Worm (Caenorhabditis elegans) whole organism, mixed stage, embryonic: ENCODE data around the gene mnk-1.

Source experiments
- M03D4.4 ChIP-seq: sonication (generic microtip); optimal IDR thresholded peaks from 2 replicates; lab custom pipeline; 2017; ENCODE audit warnings: mild to moderate bottlenecking, missing genetic modification characterization, missing compliant biosample characterization
- bed-3 ChIP-seq: fragments of 200-800 bp; sonication (Bioruptor generic); optimal IDR thresholded peaks from 3 replicates; lab custom pipeline; 2018; ENCODE audit warnings: mild to moderate bottlenecking, missing genetic modification characterization, moderate library complexity, missing compliant biosample characterization
- blmp-1 ChIP-seq: fragments of 150-350 bp; optimal IDR thresholded peaks from 2 replicates; lab custom pipeline; 2014; ENCODE audit warnings: missing biosample characterization, missing genetic modification characterization
- ceh-39 ChIP-seq: fragments of 150-350 bp; optimal IDR thresholded peaks from 2 replicates; lab custom pipeline; 2014; ENCODE audit warnings: missing biosample characterization, missing genetic modification characterization
- ceh-43 ChIP-seq: fragments of 200-800 bp; sonication (Bioruptor generic); optimal IDR thresholded peaks from 2 replicates; lab custom pipeline; 2018; ENCODE audit warnings: mild to moderate bottlenecking, missing genetic modification characterization, moderate library complexity, missing compliant biosample characterization
- ceh-83 ChIP-seq: fragments of 200-800 bp; sonication (Bioruptor generic); optimal IDR thresholded peaks from 2 replicates; lab custom pipeline; 2018; ENCODE audit warnings: mild to moderate bottlenecking, missing genetic modification characterization, missing compliant biosample characterization
- ces-1 ChIP-seq: fragments of 150-350 bp; optimal IDR thresholded peaks from 2 replicates; lab custom pipeline; 2014; ENCODE audit warnings: missing biosample characterization, missing genetic modification reagents, missing genetic modification characterization
- cnd-1 ChIP-seq: fragments of 200-800 bp; sonication (Bioruptor generic); optimal IDR thresholded peaks from 2 replicates; lab custom pipeline; 2018; ENCODE audit warnings: mild to moderate bottlenecking, missing genetic modification characterization, missing compliant biosample characterization
- drap-1 ChIP-seq: fragments of 200-800 bp; sonication (Bioruptor generic); optimal IDR thresholded peaks from 3 replicates; lab custom pipeline; 2018; ENCODE audit warnings: mild to moderate bottlenecking, missing genetic modification characterization, missing compliant biosample characterization
- elt-1 ChIP-seq: sonication (generic microtip); optimal IDR thresholded peaks from 2 replicates; lab custom pipeline; 2017; ENCODE audit warnings: missing genetic modification characterization, mild to moderate bottlenecking, missing compliant biosample characterization, antibody characterized with exemption, moderate library complexity, borderline replicate concordance; ENCODE audit not compliant: insufficient read depth
- elt-3 ChIP-seq: fragments of 150-350 bp; optimal IDR thresholded peaks from 2 replicates; lab custom pipeline; 2014; ENCODE audit warnings: missing biosample characterization, missing genetic modification characterization
- flh-1 ChIP-seq: fragments of 200-800 bp; sonication (Bioruptor generic); optimal IDR thresholded peaks from 2 replicates; lab custom pipeline; 2018; ENCODE audit warnings: mild to moderate bottlenecking, missing genetic modification characterization, moderate library complexity, missing compliant biosample characterization
- ham-2 ChIP-seq: fragments of 200-800 bp; sonication (Bioruptor generic); optimal IDR thresholded peaks from 2 replicates; lab custom pipeline; 2018; ENCODE audit warnings: mild to moderate bottlenecking, missing genetic modification characterization, missing compliant biosample characterization
- hlh-1 ChIP-seq: fragments of 150-350 bp; optimal IDR thresholded peaks from 2 replicates; lab custom pipeline; 2014; ENCODE audit warnings: missing biosample characterization, missing genetic modification reagents, missing genetic modification characterization
- lin-13 ChIP-seq: fragments of 150-350 bp; optimal IDR thresholded peaks from 2 replicates; lab custom pipeline; 2014; ENCODE audit warnings: missing biosample characterization, missing genetic modification characterization
- lin-32 ChIP-seq: fragments of 200-800 bp; sonication (Bioruptor generic); optimal IDR thresholded peaks from 2 replicates; lab custom pipeline; 2018; ENCODE audit warnings: mild to moderate bottlenecking, missing genetic modification characterization, missing compliant biosample characterization
- lsy-2 ChIP-seq: fragments of 150-350 bp; optimal IDR thresholded peaks from 2 replicates; lab custom pipeline; 2014; ENCODE audit warnings: missing biosample characterization, missing genetic modification characterization
- mab-5 ChIP-seq: fragments of 150-350 bp; optimal IDR thresholded peaks from 2 replicates; lab custom pipeline; 2014; ENCODE audit warnings: missing biosample characterization, missing genetic modification characterization
- mep-1 ChIP-seq: fragments of 150-350 bp; optimal IDR thresholded peaks from 2 replicates; lab custom pipeline; 2017; ENCODE audit warnings: missing biosample characterization, missing genetic modification reagents, missing genetic modification characterization, inconsistent platforms
- mls-2 ChIP-seq: sonication (generic microtip); optimal IDR thresholded peaks from 2 replicates; lab custom pipeline; 2016; ENCODE audit warnings: mild to moderate bottlenecking, missing genetic modification characterization, moderate library complexity, missing compliant biosample characterization
- nhr-12 ChIP-seq: fragments of 150-350 bp; optimal IDR thresholded peaks from 2 replicates; lab custom pipeline; 2014; ENCODE audit warnings: missing biosample characterization, missing genetic modification characterization
- nhr-2 ChIP-seq: fragments of 150-350 bp; optimal IDR thresholded peaks from 2 replicates; lab custom pipeline; 2014; ENCODE audit warnings: missing biosample characterization, missing genetic modification characterization
- nhr-237 ChIP-seq: fragments of 150-350 bp; optimal IDR thresholded peaks from 2 replicates; lab custom pipeline; 2014; ENCODE audit warnings: missing biosample characterization, missing genetic modification characterization
- nhr-28 ChIP-seq: fragments of 150-350 bp; optimal IDR thresholded peaks from 2 replicates; lab custom pipeline; 2014; ENCODE audit warnings: missing biosample characterization, missing genetic modification characterization
- nhr-76 ChIP-seq: sonication (generic microtip); optimal IDR thresholded peaks from 2 replicates; lab custom pipeline; 2017; ENCODE audit warnings: missing biosample characterization, missing genetic modification characterization
- pha-4 ChIP-seq: fragments of 150-350 bp; optimal IDR thresholded peaks from 2 replicates; lab custom pipeline; 2018; ENCODE audit warnings: missing biosample characterization, missing genetic modification reagents, missing genetic modification characterization
- sem-2 ChIP-seq: fragments of 200-800 bp; sonication (Bioruptor generic); optimal IDR thresholded peaks from 2 replicates; lab custom pipeline; 2018; ENCODE audit warnings: mild to moderate bottlenecking, missing genetic modification characterization, missing compliant biosample characterization
- snpc-4 ChIP-seq: fragments of 150-350 bp; optimal IDR thresholded peaks from 2 replicates; lab custom pipeline; 2014; ENCODE audit warnings: missing biosample characterization, missing genetic modification characterization
- sptf-1 ChIP-seq: sonication (generic microtip); optimal IDR thresholded peaks from 2 replicates; lab custom pipeline; 2017; ENCODE audit warnings: mild to moderate bottlenecking, missing genetic modification characterization, moderate library complexity, missing compliant biosample characterization
- tbx-8 ChIP-seq: fragments of 200-800 bp; sonication (Bioruptor generic); optimal IDR thresholded peaks from 2 replicates; lab custom pipeline; 2018; ENCODE audit warnings: mild to moderate bottlenecking, missing genetic modification characterization, moderate library complexity, missing compliant biosample characterization
- unc-120 ChIP-seq: sonication (generic microtip); optimal IDR thresholded peaks from 2 replicates; lab custom pipeline; 2017; ENCODE audit warnings: missing genetic modification characterization, missing compliant biosample characterization; ENCODE audit not compliant: poor library complexity, severe bottlenecking
- unc-39 ChIP-seq: fragments of 150-350 bp; optimal IDR thresholded peaks from 2 replicates; lab custom pipeline; 2014; ENCODE audit warnings: missing biosample characterization, missing genetic modification characterization
- unc-62 ChIP-seq: fragments of 150-350 bp; optimal IDR thresholded peaks from 2 replicates; lab custom pipeline; 2014; ENCODE audit warnings: missing biosample characterization, missing genetic modification reagents, missing genetic modification characterization
- zip-8 ChIP-seq: fragments of 150-350 bp; optimal IDR thresholded peaks from 2 replicates; lab custom pipeline; 2014; ENCODE audit warnings: missing biosample characterization, missing genetic modification characterization
- ztf-11 ChIP-seq: fragments of 150-350 bp; optimal IDR thresholded peaks from 2 replicates; lab custom pipeline; 2014; ENCODE audit warnings: missing biosample characterization, missing genetic modification characterization

The mnk-1 gene

ce11 chrII:10550872-10551647, 3.8 kb downstream of the mnk-1 start:
- no peak for TF ChIP-seq ceh-83
- no peak for TF ChIP-seq elt-1 (tag; lab: Kevin White, UChicago)
- TF ChIP-seq ceh-39 (tag; lab: Kevin White, UChicago): no peak
- TF ChIP-seq sem-2 (GFP tag; lab: Kevin White, UChicago): no peak
- no peak for TF ChIP-seq hlh-1 (tag; lab: Kevin White, UChicago)
- no peak for TF ChIP-seq mls-2 (tag; lab: Kevin White, UChicago)
- TF ChIP-seq tbx-8 (GFP tag; lab: Kevin White, UChicago): no peak
- TF ChIP-seq zip-8 (tag; lab: Kevin White, UChicago): no peak
- TF ChIP-seq nhr-28 (tag; lab: Kevin White, UChicago): no peak
- no peak for TF ChIP-seq ham-2
- TF ChIP-seq nhr-12: no peak
- no peak for TF ChIP-seq ces-1
- no peak for TF ChIP-seq sptf-1 (tag; lab: Kevin White, UChicago)
- no peak for TF ChIP-seq lin-32 (GFP tag; lab: Kevin White, UChicago)
- TF ChIP-seq nhr-2 (tag; lab: Kevin White, UChicago): no peak
- TF ChIP-seq M03D4.4: no peak
- TF ChIP-seq nhr-76 (tag; lab: Kevin White, UChicago): no peak
- no peak for TF ChIP-seq drap-1 (GFP tag; lab: Kevin White, UChicago)
- TF ChIP-seq blmp-1: no peak

ce11 chrII:10550173-10550572, 4.7 kb downstream of the mnk-1 start:
- peak; percentile 13 for TF ChIP-seq ces-1
- no peak for TF ChIP-seq elt-3 (tag; lab: Kevin White, UChicago)
- TF ChIP-seq, all 35 proteins: peak for 1

- no peak for TF ChIP-seq M03D4.4
- TF ChIP-seq mep-1 (tag; lab: Kevin White, UChicago): peak; percentile 57
- peak; percentile 74 for TF ChIP-seq ham-2
- peak; percentile 70 for TF ChIP-seq ces-1
- TF ChIP-seq elt-3 (tag; lab: Kevin White, UChicago): no peak
- peak; percentile 42 for TF ChIP-seq nhr-12
- TF ChIP-seq unc-62 (GFP tag; lab: Kevin White, UChicago): peak; percentile 65
- no peak for TF ChIP-seq bed-3 (GFP tag; lab: Kevin White, UChicago)
- TF ChIP-seq cnd-1: peak; percentile 63
- TF ChIP-seq drap-1 (GFP tag; lab: Kevin White, UChicago): peak; percentile 11
- TF ChIP-seq nhr-237 (tag; lab: Kevin White, UChicago): peak; percentile 55
- peak; percentile 22 for TF ChIP-seq flh-1 (GFP tag; lab: Kevin White, UChicago)
- TF ChIP-seq lsy-2: peak; percentile 30
- no peak for TF ChIP-seq sem-2 (GFP tag; lab: Kevin White, UChicago)
- peak; percentile 99 for TF ChIP-seq nhr-2 (tag; lab: Kevin White, UChicago)
- no peak for TF ChIP-seq blmp-1
- TF ChIP-seq nhr-76 (tag; lab: Kevin White, UChicago): no peak
- peak; percentile 28 for TF ChIP-seq mls-2 (tag; lab: Kevin White, UChicago)
- peak; percentile 10 for TF ChIP-seq ceh-39 (tag; lab: Kevin White, UChicago)
- no peak for TF ChIP-seq zip-8 (tag; lab: Kevin White, UChicago)
- peak; percentile 68 for TF ChIP-seq sptf-1 (tag; lab: Kevin White, UChicago)
- TF ChIP-seq hlh-1 (tag; lab: Kevin White, UChicago): no peak
- TF ChIP-seq elt-1 (tag; lab: Kevin White, UChicago): no peak
- TF ChIP-seq pha-4 (tag; lab: Kevin White, UChicago): peak; percentile 85
- TF ChIP-seq snpc-4 (tag; lab: Kevin White, UChicago): no peak
- TF ChIP-seq nhr-28 (tag; lab: Kevin White, UChicago): no peak
- TF ChIP-seq unc-39 (tag; lab: Kevin White, UChicago): no peak
- TF ChIP-seq lin-13 (tag; lab: Kevin White, UChicago): peak; percentile 67
- peak; percentile 68 for TF ChIP-seq ztf-11 (tag; lab: Kevin White, UChicago)
- TF ChIP-seq ceh-43 (GFP tag; lab: Kevin White, UChicago): no peak
- TF ChIP-seq unc-120 (tag; lab: Kevin White, UChicago): peak; percentile 71
- TF ChIP-seq lin-32 (GFP tag; lab: Kevin White, UChicago): peak; percentile 32
- TF ChIP-seq mab-5: no peak
- no peak for TF ChIP-seq tbx-8 (GFP tag; lab: Kevin White, UChicago)
- TF ChIP-seq ceh-83: no peak
These were observed 5.8 kb downstream of the mnk-1 start for ce11 chrII:10548778-10549671.
